Fruit fly (Drosophila melanogaster) whole organism, wandering third instar larva: ENCODE results near the gene CG3108.

Source experiments
- Abd-B ChIP-seq: fragments of >200 bp; optimal IDR thresholded peaks from 2 replicates; lab custom pipeline; 2017; ENCODE audit warnings: missing biosample characterization, missing genetic modification characterization
- CG32264 ChIP-seq: fragments of 200-800 bp; sonication (Bioruptor generic); optimal IDR thresholded peaks from 2 replicates; lab custom pipeline; 2016; ENCODE audit warnings: missing biosample characterization, missing genetic modification characterization
- CG9705 ChIP-seq: fragments of 200-800 bp; sonication (Bioruptor generic); optimal IDR thresholded peaks from 2 replicates; lab custom pipeline; 2018; ENCODE audit warnings: missing biosample characterization, mild to moderate bottlenecking, missing genetic modification characterization
- CrebA ChIP-seq: fragments of 200-800 bp; sonication (Bioruptor generic); optimal IDR thresholded peaks from 2 replicates; lab custom pipeline; 2016; ENCODE audit warnings: missing biosample characterization, mild to moderate bottlenecking, missing genetic modification characterization, borderline replicate concordance
- Dfd ChIP-seq: fragments of >200 bp; optimal IDR thresholded peaks from 2 replicates; lab custom pipeline; 2017; ENCODE audit warnings: missing biosample characterization, missing genetic modification characterization
- Dif ChIP-seq: fragments of 200-275, 200-300 bp; sonication (Bioruptor generic); optimal IDR thresholded peaks from 2 replicates; lab custom pipeline; 2018; ENCODE audit warnings: missing biosample characterization, missing genetic modification characterization; ENCODE audit not compliant: partially characterized antibody
- HLH106 ChIP-seq: fragments of 200-800 bp; optimal IDR thresholded peaks from 3 replicates; lab custom pipeline; 2019; ENCODE audit warnings: missing biosample characterization, mild to moderate bottlenecking, missing genetic modification characterization, moderate library complexity
- Hnf4 ChIP-seq: fragments of 200-800 bp; sonication (Bioruptor generic); optimal IDR thresholded peaks from 2 replicates; lab custom pipeline; 2016; ENCODE audit warnings: missing biosample characterization, mild to moderate bottlenecking, missing genetic modification characterization
- Hr78 ChIP-seq: fragments of >200 bp; optimal IDR thresholded peaks from 2 replicates; lab custom pipeline; 2017; ENCODE audit warnings: missing biosample characterization, missing genetic modification characterization
- Jra ChIP-seq: sonication (Bioruptor generic); optimal IDR thresholded peaks from 2 replicates; lab custom pipeline; 2016; ENCODE audit warnings: missing biosample characterization, missing genetic modification characterization
- Mio ChIP-seq: sonication (Bioruptor generic); optimal IDR thresholded peaks from 2 replicates; lab custom pipeline; 2016; ENCODE audit warnings: missing biosample characterization, missing genetic modification characterization
- Myc ChIP-seq: fragments of >200 bp; optimal IDR thresholded peaks from 2 replicates; lab custom pipeline; 2017
- N ChIP-seq: fragments of >200 bp; optimal IDR thresholded peaks from 2 replicates; lab custom pipeline; 2018; ENCODE audit warnings: missing biosample characterization, missing external identifiers, missing genetic modification characterization
- OdsH ChIP-seq: fragments of 200-800 bp; sonication (Bioruptor generic); optimal IDR thresholded peaks from 2 replicates; lab custom pipeline; 2016; ENCODE audit warnings: missing biosample characterization, mild to moderate bottlenecking, missing genetic modification characterization
- Rel ChIP-seq, 2 experiments: fragments of 200-800 bp; sonication (Bioruptor generic) in 1 of 2; optimal IDR thresholded peaks; 2 replicates in 1 of 2; 3 replicates in 1 of 2; lab custom pipeline; 2016 to 2019; ENCODE audit warnings: mild to moderate bottlenecking in 2 of 2, missing biosample characterization in 2 of 2, missing genetic modification characterization in 2 of 2, moderate library complexity in 1 of 2
- Sp1 ChIP-seq: fragments of 200-800 bp; sonication (Bioruptor generic); optimal IDR thresholded peaks from 3 replicates; lab custom pipeline; 2019; ENCODE audit warnings: missing biosample characterization, mild to moderate bottlenecking, missing genetic modification characterization, moderate library complexity
- Vsx2 ChIP-seq: fragments of 200-300, 225-300 bp; sonication (Bioruptor generic); optimal IDR thresholded peaks from 2 replicates; lab custom pipeline; 2018; ENCODE audit warnings: missing biosample characterization, missing genetic modification characterization; ENCODE audit not compliant: partially characterized antibody
- br ChIP-seq: fragments of 200-800 bp; sonication (Bioruptor generic); optimal IDR thresholded peaks from 2 replicates; lab custom pipeline; 2016; ENCODE audit warnings: missing biosample characterization, missing genetic modification characterization
- brk ChIP-seq: fragments of 200-800 bp; sonication (Bioruptor generic); optimal IDR thresholded peaks from 2 replicates; lab custom pipeline; 2016; ENCODE audit warnings: missing biosample characterization, mild to moderate bottlenecking, missing genetic modification characterization
- dmrt93B ChIP-seq: fragments of 200-800 bp; sonication (Bioruptor generic); optimal IDR thresholded peaks from 2 replicates; lab custom pipeline; 2018; ENCODE audit warnings: missing biosample characterization, mild to moderate bottlenecking, missing genetic modification characterization
- dsf ChIP-seq: sonication (Bioruptor generic); optimal IDR thresholded peaks from 2 replicates; lab custom pipeline; 2016; ENCODE audit warnings: missing biosample characterization, missing genetic modification characterization, borderline replicate concordance
- ey ChIP-seq: fragments of 200-800 bp; sonication (Bioruptor generic); optimal IDR thresholded peaks from 2 replicates; lab custom pipeline; 2016; ENCODE audit warnings: missing biosample characterization, missing genetic modification characterization
- foxo ChIP-seq, 2 experiments: fragments of 200-800 bp; sonication (Bioruptor generic); optimal IDR thresholded peaks; 2 replicates in 1 of 2; 3 replicates in 1 of 2; lab custom pipeline; 2016 to 2017; ENCODE audit warnings: missing biosample characterization in 2 of 2, missing genetic modification characterization in 2 of 2
- fru ChIP-seq: fragments of 200-800 bp; sonication (Bioruptor generic); optimal IDR thresholded peaks from 3 replicates; lab custom pipeline; 2016; ENCODE audit warnings: missing biosample characterization, mild to moderate bottlenecking, missing genetic modification characterization
- h ChIP-seq: fragments of 200-800 bp; sonication (Bioruptor generic); optimal IDR thresholded peaks from 3 replicates; lab custom pipeline; 2016; ENCODE audit warnings: missing biosample characterization, mild to moderate bottlenecking, missing genetic modification characterization
- jim ChIP-seq: fragments of 175-275, 200-325 bp; sonication (Bioruptor generic); optimal IDR thresholded peaks from 2 replicates; lab custom pipeline; 2016; ENCODE audit warnings: missing biosample characterization, mild to moderate bottlenecking, missing genetic modification characterization
- psq ChIP-seq: fragments of 200-800 bp; sonication (Bioruptor generic); optimal IDR thresholded peaks from 3 replicates; lab custom pipeline; 2017; ENCODE audit warnings: missing biosample characterization, mild to moderate bottlenecking, missing genetic modification characterization, moderate library complexity
- rgr ChIP-seq: fragments of 200-800 bp; sonication (Bioruptor generic); optimal IDR thresholded peaks from 3 replicates; lab custom pipeline; 2016; ENCODE audit warnings: missing biosample characterization, mild to moderate bottlenecking, missing genetic modification characterization
- sage ChIP-seq: fragments of 200-800 bp; sonication (Bioruptor generic); optimal IDR thresholded peaks from 2 replicates; lab custom pipeline; 2016; ENCODE audit warnings: missing biosample characterization, mild to moderate bottlenecking, missing genetic modification characterization
- sv ChIP-seq: fragments of 200-800 bp; sonication (Bioruptor generic); optimal IDR thresholded peaks from 3 replicates; lab custom pipeline; 2016; ENCODE audit warnings: missing biosample characterization, missing genetic modification characterization
- tai ChIP-seq: sonication (Bioruptor generic); optimal IDR thresholded peaks from 2 replicates; lab custom pipeline; 2016; ENCODE audit warnings: missing biosample characterization, missing genetic modification characterization
- usp ChIP-seq: fragments of >200 bp; optimal IDR thresholded peaks from 2 replicates; lab custom pipeline; 2017; ENCODE audit warnings: missing biosample characterization, missing genetic modification characterization
- woc ChIP-seq: sonication (Bioruptor generic); optimal IDR thresholded peaks from 2 replicates; lab custom pipeline; 2016; ENCODE audit warnings: missing biosample characterization, mild to moderate bottlenecking, missing genetic modification characterization

Gene CG3108

DNA sequence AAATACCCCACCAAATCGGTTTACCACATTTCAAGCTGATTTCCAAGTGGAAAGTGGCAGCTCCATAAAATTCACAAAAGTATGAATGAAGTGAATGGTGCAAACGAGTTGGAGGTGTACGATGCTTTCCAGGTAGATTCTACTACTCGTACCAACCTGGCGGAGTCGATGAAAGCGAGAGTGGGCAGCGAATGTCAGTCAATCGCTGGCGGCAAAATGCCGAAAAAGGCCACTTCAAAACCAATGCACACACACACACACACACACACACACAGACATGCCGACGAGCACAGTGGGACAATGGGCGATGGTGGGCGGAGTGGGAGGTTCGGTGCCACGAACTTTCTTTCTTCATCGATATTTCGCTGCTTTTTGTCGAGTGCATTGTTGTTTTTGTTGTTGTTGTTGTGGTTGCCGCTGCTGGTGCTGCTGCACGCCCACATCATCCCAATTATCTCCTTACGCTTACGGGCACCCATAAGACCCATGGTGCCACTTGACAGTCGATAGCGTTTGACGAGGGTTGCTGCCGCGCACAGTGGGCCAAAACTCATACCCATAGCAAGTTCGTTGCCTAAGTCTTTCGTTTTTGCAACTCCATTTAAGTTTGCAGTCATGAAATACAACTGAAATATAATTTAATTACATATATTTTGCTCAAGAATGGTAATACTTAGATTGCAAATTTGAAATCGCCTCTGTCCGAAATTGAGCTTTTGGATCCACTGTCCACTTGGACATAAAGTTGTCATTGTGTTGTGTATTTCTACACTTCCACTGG is 2.0 kb upstream of the CG3108 start:
- TF ChIP-seq Hr78 (GFP tag; lab: Kevin White, UChicago) (no peak), fru (GFP tag; lab: Kevin White, UChicago) (peak; percentile 73), sage (GFP tag; lab: Kevin White, UChicago) (peak; percentile 65), ey (peak; percentile 50), tai (GFP tag; lab: Kevin White, UChicago) (no peak), rgr (GFP tag; lab: Kevin White, UChicago) (peak; percentile 68), jim (GFP tag; lab: Kevin White, UChicago) (no peak), dmrt93B (GFP tag; lab: Kevin White, UChicago) (peak; percentile 50), dsf (GFP tag; lab: Kevin White, UChicago) (no peak), Jra (GFP tag; lab: Kevin White, UChicago) (no peak), woc (GFP tag; lab: Kevin White, UChicago) (peak; percentile 74), CG32264 (peak; percentile 47), CG9705 (no peak), Abd-B (no peak), brk (GFP tag; lab: Kevin White, UChicago) (no peak), Sp1 (GFP tag; lab: Kevin White, UChicago) (peak; percentile 65), h (GFP tag; lab: Kevin White, UChicago) (peak; percentile 77), Hnf4 (GFP tag; lab: Kevin White, UChicago) (no peak), Dif (GFP tag; lab: Kevin White, UChicago) (no peak), HLH106 (peak; percentile 67), foxo (GFP tag; optimal IDR thresholded peaks at IDR 0.05; lab: Kevin White, UChicago) (peak in 1 of 2 experiments; percentile 70), usp (GFP tag; lab: Kevin White, UChicago) (no peak), psq (GFP tag; lab: Kevin White, UChicago) (peak; percentile 63), OdsH (peak; percentile 70), br (GFP tag; lab: Kevin White, UChicago) (peak; percentile 71)
- TF ChIP-seq, all 38 proteins: peak for 14

DNA sequence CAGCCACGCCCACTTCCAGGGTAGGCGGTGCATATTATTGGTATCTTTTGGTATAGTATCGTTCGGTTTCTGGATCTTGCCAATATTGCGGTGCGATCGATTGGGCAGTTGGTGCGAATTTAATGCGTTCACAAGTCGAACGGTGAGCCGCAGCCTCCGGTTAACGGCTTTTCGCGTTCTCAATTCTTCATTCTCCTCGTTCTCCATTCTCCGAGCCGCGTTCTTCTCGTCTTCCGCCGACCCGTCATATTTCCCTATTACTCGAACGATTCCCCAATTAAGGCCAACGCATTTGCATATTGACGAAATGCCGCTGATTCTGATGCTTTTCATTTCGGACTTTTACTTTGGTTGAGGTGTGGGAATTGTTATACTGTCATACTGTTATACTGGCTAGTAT is 4.9 kb downstream of the CG3108 start, which contains the start of gene CG42264:
Gene CG42264, minus strand, starts transcription at position 101 of the 400 bp plus-strand sequence.
- TF ChIP-seq woc (GFP tag; lab: Kevin White, UChicago) (no peak), Myc (no peak), Dfd (no peak), rgr (GFP tag; lab: Kevin White, UChicago) (no peak), OdsH (no peak), CG32264 (no peak), CG9705 (no peak), sage (GFP tag; lab: Kevin White, UChicago) (no peak), Mio (GFP tag; lab: Kevin White, UChicago) (no peak), HLH106 (no peak), Vsx2 (GFP tag; lab: Kevin White, UChicago) (no peak), dsf (GFP tag; lab: Kevin White, UChicago) (no peak), fru (GFP tag; lab: Kevin White, UChicago) (no peak), Rel (GFP tag; optimal IDR thresholded peaks at IDR 0.05; lab: Kevin White, UChicago) (no peak), Rel (tag; optimal IDR thresholded peaks at IDR 0.05; lab: Kevin White, UChicago) (no peak), Sp1 (GFP tag; lab: Kevin White, UChicago) (no peak), Hr78 (GFP tag; lab: Kevin White, UChicago) (no peak), N (GFP tag; lab: Kevin White, UChicago) (no peak), psq (GFP tag; lab: Kevin White, UChicago) (no peak), Jra (GFP tag; lab: Kevin White, UChicago) (no peak)

DNA sequence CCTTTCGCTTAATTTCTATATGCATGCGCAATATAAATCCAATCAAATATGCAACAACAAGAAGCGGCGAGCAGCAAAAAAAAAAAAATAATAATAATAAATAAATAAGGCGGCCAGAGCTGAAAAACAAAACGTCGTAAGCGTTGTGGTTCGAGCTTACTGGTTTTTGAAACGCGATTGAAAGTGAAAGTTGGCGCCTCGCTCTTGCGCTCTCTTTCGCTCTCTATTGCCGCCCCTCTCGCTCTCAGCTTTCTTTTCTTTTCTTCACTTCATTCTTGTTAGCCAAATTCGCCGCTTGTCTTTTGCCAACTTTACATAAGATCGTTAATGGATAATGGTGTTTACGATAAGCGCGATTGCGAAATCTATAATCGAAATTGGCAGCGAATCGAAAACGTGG is 9.0 kb downstream of the CG3108 start:
- TF ChIP-seq CrebA (no peak), N (GFP tag; lab: Kevin White, UChicago) (no peak), fru (GFP tag; lab: Kevin White, UChicago) (no peak), sage (GFP tag; lab: Kevin White, UChicago) (no peak), HLH106 (no peak), Dfd (no peak)

DNA sequence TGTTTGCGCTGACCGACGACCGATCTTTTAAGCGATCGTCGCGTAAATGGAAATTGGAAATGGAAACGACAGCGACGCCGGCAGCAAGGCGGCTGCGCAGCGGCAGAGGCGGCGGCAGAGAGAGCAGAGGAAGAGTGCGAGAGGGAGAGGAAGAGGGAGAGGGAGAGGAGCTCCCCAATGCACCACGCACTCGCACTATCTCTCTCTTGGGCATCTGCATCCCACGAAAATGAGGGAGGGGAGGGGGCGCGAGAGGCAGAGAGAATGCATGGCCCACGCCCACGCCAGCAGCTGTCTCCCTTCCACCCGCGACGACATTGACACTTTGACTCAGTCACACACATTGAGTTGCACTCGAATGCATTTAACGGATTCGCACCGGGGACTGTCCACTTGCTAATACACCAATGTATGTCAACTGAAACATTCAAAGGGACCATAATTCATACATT is 10.7 kb downstream of the CG3108 start, which contains the start of gene CG3097:
Gene CG3097, minus strand, starts transcription at position 51 of the 452 bp plus-strand sequence.
- TF ChIP-seq Myc: no peak
- no peak for TF ChIP-seq jim (GFP tag; lab: Kevin White, UChicago)
- no peak for TF ChIP-seq CG9705
- TF ChIP-seq CG32264: no peak
- no peak for TF ChIP-seq foxo (GFP tag; optimal IDR thresholded peaks at IDR 0.05; lab: Kevin White, UChicago)
- TF ChIP-seq tai (GFP tag; lab: Kevin White, UChicago): no peak
- TF ChIP-seq HLH106: no peak
- no peak for TF ChIP-seq sv
- TF ChIP-seq dsf (GFP tag; lab: Kevin White, UChicago): no peak
- TF ChIP-seq br (GFP tag; lab: Kevin White, UChicago): no peak
- TF ChIP-seq ey: no peak
- TF ChIP-seq Abd-B: no peak
- no peak for TF ChIP-seq brk (GFP tag; lab: Kevin White, UChicago)
- TF ChIP-seq psq (GFP tag; lab: Kevin White, UChicago): no peak
- no peak for TF ChIP-seq usp (GFP tag; lab: Kevin White, UChicago)
